ENCODE assay signal across 3 fruit fly cellular contexts in genomic region chr3R:4798025-4798424, dm6.
TF ChIP-seq lines count a peak whose summit lies in the region.

No protein-coding gene starts in this region.

- TF ChIP-seq CTCF in whole organism, embryonic (GFP tag; optimal IDR thresholded peaks at IDR 0.05; lab: Kevin White, UChicago), result no peak

TF ChIP-seq in whole organism, adult, 20 proteins besides CTCF, POLR2A, EP300 and RAD21:
- TF ChIP-seq Mnt (GFP tag; optimal IDR thresholded peaks at IDR 0.05; lab: Kevin White, UChicago), result no peak
- TF ChIP-seq tj (GFP tag; optimal IDR thresholded peaks at IDR 0.05; lab: Kevin White, UChicago), result peak; percentile 57

TF ChIP-seq in whole organism, embryonic, 481 proteins besides CTCF, POLR2A, EP300 and RAD21:
- TF ChIP-seq Ets97D (GFP tag; optimal IDR thresholded peaks at IDR 0.05; lab: Kevin White, UChicago), result no peak
- peak; percentile 52; the same call in 1 of the 2 replicates for TF ChIP-seq CG4360 (GFP tag; IDR thresholded peaks at IDR 0.05; lab: Robert Waterston, UW)

TF ChIP-seq in whole organism, wandering third instar larva, 38 proteins besides CTCF, POLR2A, EP300 and RAD21:
- TF ChIP-seq usp (GFP tag; optimal IDR thresholded peaks at IDR 0.05; lab: Kevin White, UChicago) (no peak), lola (GFP tag; optimal IDR thresholded peaks at IDR 0.05; lab: Kevin White, UChicago) (no peak), ey (GFP tag; optimal IDR thresholded peaks at IDR 0.05; lab: Kevin White, UChicago) (no peak), psq (GFP tag; optimal IDR thresholded peaks at IDR 0.05; lab: Kevin White, UChicago) (peak; percentile 19)
